Fruit fly (Drosophila melanogaster) whole organism, embryonic: ENCODE results near the gene Reepl1.

ENCODE experiments used
- Adf1 ChIP-seq: fragments of 200-800 bp; sonication (Bioruptor generic); IDR thresholded peaks from 2 replicates; pipeline ENCODE4 v1.3.6; 2022; ENCODE audit warnings: missing biosample characterization, missing genetic modification characterization
- B-H1 ChIP-seq: fragments of 200-800 bp; sonication (Bioruptor generic); IDR thresholded peaks from 3 replicates; pipeline ENCODE4 v1.3.6; 2022; ENCODE audit warnings: missing biosample characterization, missing genetic modification characterization
- CG10366 ChIP-seq: fragments of 200-800 bp; sonication (Bioruptor generic); IDR thresholded peaks from 2 replicates; pipeline ENCODE4 v1.3.6; 2022; ENCODE audit warnings: missing biosample characterization, missing genetic modification characterization
- CG10462 ChIP-seq: fragments of 200-800 bp; sonication (Bioruptor generic); optimal IDR thresholded peaks from 2 replicates; lab custom pipeline; 2016; ENCODE audit warnings: missing biosample characterization, missing genetic modification characterization
- CG10979 ChIP-seq: fragments of 200-800 bp; sonication (Bioruptor generic); optimal IDR thresholded peaks from 2 replicates; lab custom pipeline; 2018; ENCODE audit warnings: missing biosample characterization, mild to moderate bottlenecking, missing genetic modification characterization, moderate library complexity
- CG11695 ChIP-seq: fragments of 200-800 bp; sonication (Bioruptor generic); IDR thresholded peaks from 3 replicates; pipeline ENCODE4 v1.3.6; 2022; ENCODE audit warnings: missing biosample characterization, missing genetic modification characterization
- CG16813 ChIP-seq: fragments of 200-800 bp; sonication (Bioruptor generic); IDR thresholded peaks from 3 replicates; pipeline ENCODE4 v1.3.6; 2022; ENCODE audit warnings: missing biosample characterization, missing genetic modification characterization; ENCODE audit not compliant: partially characterized antibody
- CG17359 ChIP-seq: fragments of 200-800 bp; sonication (Bioruptor generic); optimal IDR thresholded peaks from 3 replicates; lab custom pipeline; 2018; ENCODE audit warnings: missing biosample characterization, mild to moderate bottlenecking, missing genetic modification characterization, moderate library complexity
- CG17568 ChIP-seq: fragments of 200-800 bp; sonication (Bioruptor generic); optimal IDR thresholded peaks from 2 replicates; lab custom pipeline; 2018; ENCODE audit warnings: missing biosample characterization, mild to moderate bottlenecking, missing genetic modification characterization, moderate library complexity
- CG17829 ChIP-seq: fragments of 200-800 bp; optimal IDR thresholded peaks from 2 replicates; lab custom pipeline; 2019; ENCODE audit warnings: missing biosample characterization, mild to moderate bottlenecking, missing genetic modification characterization, moderate library complexity
- CG18262 ChIP-seq: fragments of 200-800 bp; optimal IDR thresholded peaks from 3 replicates; lab custom pipeline; 2019; ENCODE audit warnings: missing biosample characterization, mild to moderate bottlenecking, missing genetic modification characterization, moderate library complexity
- CG31365 ChIP-seq: fragments of 200-800 bp; sonication (Bioruptor generic); optimal IDR thresholded peaks from 2 replicates; lab custom pipeline; 2018; ENCODE audit warnings: missing biosample characterization, mild to moderate bottlenecking, missing genetic modification characterization
- CG31388 ChIP-seq: fragments of 200-800 bp; sonication (Bioruptor generic); optimal IDR thresholded peaks from 2 replicates; lab custom pipeline; 2016; ENCODE audit warnings: missing biosample characterization, missing genetic modification characterization
- CG3281 ChIP-seq: fragments of 200-800 bp; sonication (Bioruptor generic); optimal IDR thresholded peaks from 3 replicates; lab custom pipeline; 2017; ENCODE audit warnings: missing biosample characterization, mild to moderate bottlenecking, missing genetic modification characterization
- CG3726 ChIP-seq: fragments of 200-800 bp; sonication (Bioruptor generic); IDR thresholded peaks from 3 replicates; pipeline ENCODE4, ENCODE4 v1.3.6; 2022; ENCODE audit warnings: missing biosample characterization, missing genetic modification characterization
- CG3838 ChIP-seq: fragments of 200-800 bp; sonication (Bioruptor generic); optimal IDR thresholded peaks from 3 replicates; lab custom pipeline; 2016; ENCODE audit warnings: missing biosample characterization, missing genetic modification characterization
- CG7556 ChIP-seq: fragments of 200-800 bp; sonication (Bioruptor generic); optimal IDR thresholded peaks from 2 replicates; lab custom pipeline; 2017; ENCODE audit warnings: missing biosample characterization, mild to moderate bottlenecking, missing genetic modification characterization
- CG7928 ChIP-seq: fragments of 200-800 bp; sonication (Bioruptor generic); optimal IDR thresholded peaks from 2 replicates; lab custom pipeline; 2017; ENCODE audit warnings: missing biosample characterization, mild to moderate bottlenecking, missing genetic modification characterization
- CG9876 ChIP-seq: fragments of 200-800 bp; sonication (Bioruptor generic); optimal IDR thresholded peaks from 2 replicates; lab custom pipeline; 2016; ENCODE audit warnings: missing biosample characterization, missing genetic modification characterization
- Dad ChIP-seq: fragments of 200-800 bp; sonication (Bioruptor generic); optimal IDR thresholded peaks from 3 replicates; lab custom pipeline; 2016; ENCODE audit warnings: missing biosample characterization, missing genetic modification characterization
- Ets97D ChIP-seq: fragments of 200-800 bp; sonication (Bioruptor generic); optimal IDR thresholded peaks from 3 replicates; lab custom pipeline; 2016; ENCODE audit warnings: missing biosample characterization, missing genetic modification characterization
- HLH4C ChIP-seq: fragments of 200-800 bp; sonication (Bioruptor generic); IDR thresholded peaks from 3 replicates; pipeline ENCODE4 v1.3.6; 2022; ENCODE audit warnings: missing biosample characterization, missing genetic modification characterization; ENCODE audit not compliant: partially characterized antibody
- HLH54F ChIP-seq: fragments of 200-800 bp; sonication (Bioruptor generic); optimal IDR thresholded peaks from 3 replicates; lab custom pipeline; 2016; ENCODE audit warnings: missing biosample characterization, missing genetic modification characterization
- Hr78 ChIP-seq, 2 experiments: fragments of 200-800 bp in 1 of 2; fragments of >200 bp in 1 of 2; sonication (Bioruptor generic) in 1 of 2; optimal IDR thresholded peaks; 2 replicates each; lab custom pipeline; 2017 to 2019; ENCODE audit warnings: missing biosample characterization in 2 of 2, missing genetic modification characterization in 2 of 2, mild to moderate bottlenecking in 1 of 2, moderate library complexity in 1 of 2
- Kr ChIP-seq: fragments of 200-800 bp; sonication (Bioruptor generic); optimal IDR thresholded peaks from 2 replicates; lab custom pipeline; 2017; ENCODE audit warnings: missing biosample characterization, mild to moderate bottlenecking, missing genetic modification characterization
- NFAT ChIP-seq: fragments of 200-800 bp; sonication (Bioruptor generic); IDR thresholded peaks from 2 replicates; pipeline ENCODE4 v1.3.6; 2022; ENCODE audit warnings: missing biosample characterization, missing genetic modification characterization
- ap ChIP-seq: fragments of 200-800 bp; sonication (Bioruptor generic); IDR thresholded peaks from 2 replicates; pipeline ENCODE4 v1.3.6; 2022; ENCODE audit warnings: missing biosample characterization, missing genetic modification characterization
- bbx ChIP-seq: fragments of 200-800 bp; sonication (Bioruptor generic); IDR thresholded peaks from 2 replicates; pipeline ENCODE4 v1.3.6; 2022; ENCODE audit warnings: missing biosample characterization, missing genetic modification characterization; ENCODE audit not compliant: partially characterized antibody
- bsh ChIP-seq, 2 experiments: fragments of 200-800 bp; sonication (Bioruptor generic); optimal IDR thresholded peaks; 2 replicates each; lab custom pipeline; 2017 to 2018; ENCODE audit warnings: mild to moderate bottlenecking in 2 of 2, missing biosample characterization in 2 of 2, missing genetic modification characterization in 2 of 2, moderate library complexity in 1 of 2
- cad ChIP-seq: fragments of >200 bp; optimal IDR thresholded peaks from 2 replicates; lab custom pipeline; 2017; ENCODE audit warnings: missing biosample characterization, missing genetic modification characterization
- chm ChIP-seq: fragments of 200-800 bp; sonication (Bioruptor generic); IDR thresholded peaks from 2 replicates; pipeline ENCODE4 v1.3.6; 2022; ENCODE audit warnings: missing biosample characterization, missing genetic modification characterization
- dm ChIP-seq: fragments of 200-800 bp; sonication (Bioruptor generic); optimal IDR thresholded peaks from 3 replicates; lab custom pipeline; 2016; ENCODE audit warnings: missing biosample characterization, missing genetic modification characterization
- fd102C ChIP-seq: fragments of 200-800 bp; sonication (Bioruptor generic); optimal IDR thresholded peaks from 2 replicates; lab custom pipeline; 2018; ENCODE audit warnings: missing biosample characterization, mild to moderate bottlenecking, missing genetic modification characterization, moderate library complexity
- fd3F ChIP-seq: fragments of 200-800 bp; sonication (Bioruptor generic); optimal IDR thresholded peaks from 2 replicates; lab custom pipeline; 2018; ENCODE audit warnings: missing biosample characterization, mild to moderate bottlenecking, missing genetic modification characterization, moderate library complexity
- gce ChIP-seq: fragments of 200-800 bp; sonication (Bioruptor generic); IDR thresholded peaks from 3 replicates; pipeline ENCODE4 v1.3.6; 2022; ENCODE audit warnings: missing biosample characterization, missing genetic modification characterization
- gsb ChIP-seq: fragments of 200-800 bp; sonication (Bioruptor generic); IDR thresholded peaks from 2 replicates; pipeline ENCODE4 v1.3.6; 2022; ENCODE audit warnings: missing biosample characterization, missing genetic modification characterization
- hth ChIP-seq: fragments of >200 bp; optimal IDR thresholded peaks from 2 replicates; lab custom pipeline; 2017; ENCODE audit warnings: inconsistent platforms
- knrl ChIP-seq: fragments of 200-800 bp; sonication (Bioruptor generic); IDR thresholded peaks from 3 replicates; pipeline ENCODE4 v1.3.6; 2022; ENCODE audit warnings: missing biosample characterization, missing genetic modification characterization; ENCODE audit not compliant: partially characterized antibody
- lab ChIP-seq: fragments of 200-800 bp; sonication (Bioruptor generic); optimal IDR thresholded peaks from 3 replicates; lab custom pipeline; 2017; ENCODE audit warnings: missing biosample characterization, missing genetic modification characterization, mild to moderate bottlenecking, moderate library complexity, missing genetic modification reagents
- onecut ChIP-seq: fragments of 200-800 bp; sonication (Bioruptor generic); IDR thresholded peaks from 2 replicates; pipeline ENCODE4 v1.3.6; 2022; ENCODE audit warnings: missing biosample characterization, missing genetic modification characterization
- peb ChIP-seq: fragments of 200-800 bp; sonication (Bioruptor generic); IDR thresholded peaks from 2 replicates; pipeline ENCODE4 v1.3.6; 2022; ENCODE audit warnings: missing biosample characterization, missing genetic modification characterization
- psq ChIP-seq: fragments of 200-800 bp; sonication (Bioruptor generic); optimal IDR thresholded peaks from 2 replicates; lab custom pipeline; 2017; ENCODE audit warnings: missing biosample characterization, missing genetic modification characterization
- scrt ChIP-seq: fragments of 200-800 bp; sonication (Bioruptor generic); optimal IDR thresholded peaks from 2 replicates; lab custom pipeline; 2018; ENCODE audit warnings: missing biosample characterization, mild to moderate bottlenecking, missing genetic modification characterization, moderate library complexity
- sens ChIP-seq: fragments of 200-800 bp; sonication (Bioruptor generic); peaks from one replicate; lab custom pipeline; 2016; ENCODE audit warnings: missing biosample characterization, missing genetic modification characterization
- sens-2 ChIP-seq: fragments of 200-800 bp; sonication (Bioruptor generic); IDR thresholded peaks from 2 replicates; pipeline ENCODE4 v1.3.6; 2022; ENCODE audit warnings: missing biosample characterization, missing genetic modification characterization
- so ChIP-seq: fragments of 200-800 bp; sonication (Bioruptor generic); IDR thresholded peaks from 3 replicates; pipeline ENCODE4 v1.3.6; 2022; ENCODE audit warnings: missing biosample characterization, missing genetic modification characterization
- tio ChIP-seq: fragments of 200-800 bp; sonication (Bioruptor generic); optimal IDR thresholded peaks from 2 replicates; lab custom pipeline; 2017; ENCODE audit warnings: missing biosample characterization, missing genetic modification characterization, inconsistent platforms
- wor ChIP-seq: fragments of 200-800 bp; sonication (Bioruptor generic); IDR thresholded peaks from 2 replicates; pipeline ENCODE4 v1.3.6; 2022; ENCODE audit warnings: missing biosample characterization, missing genetic modification characterization

Reepl1 gene

DNA sequence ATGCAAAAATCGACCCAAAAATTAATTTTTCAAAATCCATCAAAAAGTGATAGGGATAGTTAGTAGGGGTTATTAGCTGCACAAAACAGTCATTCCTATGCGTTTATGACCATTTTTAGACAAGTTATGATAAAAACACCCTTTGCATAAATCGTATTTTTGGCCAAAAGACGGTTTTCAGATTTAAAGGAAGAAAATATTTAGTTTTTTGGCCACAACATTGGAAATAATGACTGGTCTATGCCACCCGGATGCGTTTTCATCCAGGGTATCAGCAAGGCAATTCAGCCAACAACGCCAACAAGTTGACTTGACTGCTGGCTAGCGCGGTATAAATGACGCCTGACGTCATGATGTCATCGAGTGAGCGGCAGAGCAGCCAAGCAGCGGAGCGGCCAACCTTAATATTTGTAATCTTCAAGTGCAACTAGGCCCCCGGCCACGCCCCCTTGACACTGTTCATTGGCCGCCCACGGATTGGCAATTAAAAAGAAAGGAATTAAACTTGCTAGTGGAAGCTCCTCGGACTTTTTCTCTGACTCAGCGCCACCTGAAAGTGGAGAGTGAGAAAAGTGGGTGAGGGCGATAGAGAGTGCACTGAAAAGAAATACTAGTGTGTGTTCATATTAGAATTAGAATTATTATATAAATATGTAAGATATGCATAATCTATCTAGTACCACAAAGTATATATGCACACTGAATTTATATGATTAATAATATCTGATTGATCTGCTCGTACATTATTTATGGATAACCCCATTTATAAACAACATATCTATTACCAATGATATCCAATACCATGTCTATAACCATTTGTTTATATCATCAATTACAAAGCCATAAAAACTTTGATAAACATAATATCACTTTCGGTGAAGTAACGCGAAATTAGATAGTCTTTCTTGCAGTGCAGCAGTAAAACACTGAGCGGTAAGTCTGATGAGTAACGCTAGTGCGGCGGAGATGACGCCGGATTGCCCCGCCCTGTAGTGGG lies 12.5 kb upstream of the Reepl1 start (continued):
- peak; percentile 47 for TF ChIP-seq CG31388 (GFP tag; lab: Kevin White, UChicago)
- peak; percentile 41 for TF ChIP-seq psq (GFP tag; lab: Kevin White, UChicago)
- TF ChIP-seq tio (GFP tag; lab: Kevin White, UChicago): no peak
- peak; percentile 94 for TF ChIP-seq CG7556 (GFP tag; lab: Kevin White, UChicago)
- no peak for TF ChIP-seq knrl (GFP tag; lab: Robert Waterston, UW)
- peak; percentile 91 for TF ChIP-seq sens (GFP tag; lab: Kevin White, UChicago)
- TF ChIP-seq CG17568 (GFP tag; lab: Kevin White, UChicago): no peak
- TF ChIP-seq chm (GFP tag; lab: Robert Waterston, UW): 0 out of 2 replicates have a peak, but pooled peaks have one; percentile 7
- no peak for TF ChIP-seq peb
- 0 out of 3 replicates have a peak, but pooled peaks have one; percentile 27 for TF ChIP-seq CG3726 (GFP tag; lab: Robert Waterston, UW)
- no peak for TF ChIP-seq Ets97D (GFP tag; lab: Kevin White, UChicago)
- no peak; the same call in 1 of the 2 replicates for TF ChIP-seq NFAT (GFP tag; lab: Robert Waterston, UW)
- peak in 1 of 2 experiments; percentile 81 for TF ChIP-seq Hr78 (GFP tag; optimal IDR thresholded peaks at IDR 0.05; lab: Kevin White, UChicago)
- no peak for TF ChIP-seq hth (lab: Kevin White, UChicago)
- TF ChIP-seq fd102C (GFP tag; lab: Kevin White, UChicago): no peak
- TF ChIP-seq CG11695 (GFP tag; lab: Robert Waterston, UW): peak; percentile 89
- peak; percentile 76 for TF ChIP-seq so (GFP tag; lab: Robert Waterston, UW)
- TF ChIP-seq dm (GFP tag; lab: Kevin White, UChicago): peak; percentile 5
- no peak for TF ChIP-seq CG9876 (GFP tag; lab: Kevin White, UChicago)
- TF ChIP-seq cad (GFP tag; lab: Kevin White, UChicago): no peak
- TF ChIP-seq CG31365 (tag; lab: Kevin White, UChicago): peak; percentile 33
- TF ChIP-seq HLH4C: no peak
- no peak for TF ChIP-seq Kr (GFP tag; lab: Kevin White, UChicago)
- TF ChIP-seq wor: peak; percentile 69
- TF ChIP-seq CG3281: peak; percentile 91
- peak; percentile 85 for TF ChIP-seq fd3F (GFP tag; lab: Kevin White, UChicago)
- TF ChIP-seq gsb (GFP tag; lab: Robert Waterston, UW): peak; percentile 45; the same call in 1 of the 2 replicates
- TF ChIP-seq scrt (GFP tag; lab: Kevin White, UChicago): peak; percentile 72
- peak; percentile 87 for TF ChIP-seq CG17829 (tag; lab: Kevin White, UChicago)
- peak; percentile 91 for TF ChIP-seq lab (GFP tag; lab: Kevin White, UChicago)
- TF ChIP-seq bsh (GFP tag; optimal IDR thresholded peaks at IDR 0.05; lab: Kevin White, UChicago): peak; percentile 63 to 74
- TF ChIP-seq CG18262 (tag; lab: Kevin White, UChicago): peak; percentile 87
- peak; percentile 80 for TF ChIP-seq CG10979
- TF ChIP-seq bbx (GFP tag; lab: Robert Waterston, UW): no peak; the same call in 1 of the 2 replicates
- peak; percentile 59 for TF ChIP-seq CG10366 (GFP tag; lab: Robert Waterston, UW)
- TF ChIP-seq Adf1 (GFP tag; lab: Robert Waterston, UW): peak; percentile 71
- peak; percentile 44 for TF ChIP-seq HLH54F
- peak; percentile 20 for TF ChIP-seq CG7928 (GFP tag; lab: Kevin White, UChicago)
- TF ChIP-seq CG16813 (GFP tag; lab: Robert Waterston, UW): no peak
- TF ChIP-seq ap (GFP tag; lab: Robert Waterston, UW): 0 out of 2 replicates have a peak, but pooled peaks have one; percentile 24
- TF ChIP-seq sens-2 (GFP tag; lab: Robert Waterston, UW): no peak
- peak; percentile 32 for TF ChIP-seq onecut (GFP tag; lab: Robert Waterston, UW)
- peak; percentile 88 for TF ChIP-seq CG17359 (tag; lab: Kevin White, UChicago)
- TF ChIP-seq gce (GFP tag; lab: Robert Waterston, UW): peak; percentile 46; the same call in 1 of the 3 replicates
- TF ChIP-seq Dad (GFP tag; lab: Kevin White, UChicago): peak; percentile 25
- no peak for TF ChIP-seq B-H1 (GFP tag; lab: Robert Waterston, UW)
- TF ChIP-seq CG3838: peak; percentile 2
- TF ChIP-seq CG10462: peak; percentile 49
